Worm (Caenorhabditis elegans): ENCODE data around the gene hsd-3.

The hsd-3 gene

DNA sequence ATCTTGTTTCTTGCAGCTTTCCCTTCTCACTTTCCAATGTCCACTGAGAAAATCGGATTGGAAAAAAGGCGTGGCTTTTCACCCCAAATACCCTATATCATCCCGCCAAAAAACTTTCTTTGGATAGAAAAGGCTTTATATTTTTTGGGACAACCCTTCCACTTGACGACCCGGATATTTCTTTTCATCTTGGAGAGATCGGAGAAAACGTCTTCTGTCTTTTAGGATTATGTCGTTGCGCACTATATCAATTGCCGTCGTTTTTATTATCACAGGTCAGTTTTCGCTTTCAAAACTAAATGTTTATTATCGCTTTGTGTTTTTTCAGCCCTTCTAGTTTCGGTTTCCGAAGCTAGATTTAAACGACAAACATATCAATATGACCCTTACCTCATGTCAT, 34.8 kb downstream of the hsd-3 start, which contains the start of gene Y64H9A.2:
Gene Y64H9A.2 (plus strand): TSS at position 90 of the 400 bp plus-strand sequence.
- TF ChIP-seq cog-1 (tag; optimal IDR thresholded peaks at IDR 0.05) (no peak), ztf-23 (GFP tag; IDR thresholded peaks at IDR 0.05) (no peak), med-1 (GFP tag; optimal IDR thresholded peaks at IDR 0.05; ENCODE audit: insufficient read depth) (no peak), flt-1 (GFP tag; IDR thresholded peaks at IDR 0.05) (no peak), ztf-29 (GFP tag; IDR thresholded peaks at IDR 0.05) (no peak)

DNA sequence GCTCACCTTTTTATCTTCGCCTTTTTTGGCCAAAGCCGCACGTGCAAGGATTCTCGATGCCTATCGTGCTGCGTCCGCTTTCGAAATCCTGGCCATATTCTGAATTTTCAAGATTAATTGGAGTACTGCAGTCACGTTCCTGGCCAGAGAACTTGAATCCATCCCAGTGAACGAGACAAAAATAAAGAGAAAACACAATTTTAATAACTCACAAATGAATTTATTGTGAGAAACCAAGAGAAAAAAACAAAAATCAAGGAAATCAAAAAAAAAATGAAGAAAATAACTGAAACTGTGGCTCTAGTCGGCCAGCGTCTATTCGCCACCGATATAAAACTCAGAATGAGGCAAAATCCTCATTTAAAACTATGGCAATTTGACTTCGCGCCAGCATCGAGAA, 50.1 kb downstream of the hsd-3 start, which contains the start of gene C24H10.4:
Gene C24H10.4 (minus strand): TSS at position 101 of the 400 bp plus-strand sequence.
- no peak for TF ChIP-seq ref-1 (GFP tag; conservative IDR thresholded peaks at IDR 0.05)
- no peak for TF ChIP-seq tab-1 (GFP tag; IDR thresholded peaks at IDR 0.05)
- no peak for TF ChIP-seq T22C8.4 (GFP tag; IDR thresholded peaks at IDR 0.05)
- TF ChIP-seq cog-1 (tag; optimal IDR thresholded peaks at IDR 0.05) = no peak
- TF ChIP-seq ztf-23 (GFP tag; IDR thresholded peaks at IDR 0.05) = no peak
- no peak for TF ChIP-seq ztf-29 (GFP tag; IDR thresholded peaks at IDR 0.05)
- no peak for TF ChIP-seq med-1 (GFP tag; optimal IDR thresholded peaks at IDR 0.05; ENCODE audit: insufficient read depth)
- no peak for TF ChIP-seq klf-2 (GFP tag; conservative IDR thresholded peaks at IDR 0.05)

DNA sequence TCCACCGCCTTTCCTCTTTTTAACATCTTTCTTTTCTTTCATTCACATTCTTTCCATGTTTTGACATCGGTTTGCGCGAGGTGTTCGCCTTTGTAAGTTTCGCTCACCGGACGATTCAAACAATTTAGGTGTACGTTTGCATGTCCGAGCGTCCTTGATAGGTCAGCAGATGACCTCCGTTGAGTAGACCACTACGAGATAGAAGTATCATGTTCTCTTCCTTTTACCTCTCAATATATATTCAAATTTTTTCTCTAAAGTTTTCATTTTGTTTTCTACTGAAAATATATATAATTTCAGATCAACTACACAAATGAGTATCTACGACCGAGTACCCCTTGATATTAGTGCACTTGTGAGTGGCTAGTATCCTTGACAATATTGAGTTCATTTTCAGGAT, 51.7 kb downstream of the hsd-3 start, which contains the start of gene C24H10.3:
Gene C24H10.3 (plus strand): TSS at position 301 of the 400 bp plus-strand sequence.
- TF ChIP-seq cog-1 (tag; optimal IDR thresholded peaks at IDR 0.05) = no peak
- TF ChIP-seq ztf-23 (GFP tag; IDR thresholded peaks at IDR 0.05) = no peak
- no peak for TF ChIP-seq T22C8.4 (GFP tag; IDR thresholded peaks at IDR 0.05)
- TF ChIP-seq tab-1 (GFP tag; IDR thresholded peaks at IDR 0.05) = no peak
- no peak for TF ChIP-seq ztf-29 (GFP tag; IDR thresholded peaks at IDR 0.05)

Measured in whole organism, midembryonic.